Worm (Caenorhabditis elegans) whole organism, L3 larva: ENCODE measurements around the gene K02F6.1.

Experiments
- R02D3.7 ChIP-seq: fragments of 150-350 bp; optimal IDR thresholded peaks from 2 replicates; lab custom pipeline; 2014; ENCODE audit warnings: missing biosample characterization, missing genetic modification characterization
- ceh-16 ChIP-seq: sonication (generic microtip); optimal IDR thresholded peaks from 2 replicates; lab custom pipeline; 2017; ENCODE audit warnings: missing biosample characterization, missing genetic modification characterization
- daf-12 ChIP-seq: fragments of 150-350 bp; optimal IDR thresholded peaks from 2 replicates; lab custom pipeline; 2014; ENCODE audit warnings: missing biosample characterization, missing genetic modification reagents, missing genetic modification characterization
- elt-2 ChIP-seq: sonication (generic microtip); optimal IDR thresholded peaks from 2 replicates; lab custom pipeline; 2016; ENCODE audit warnings: missing genetic modification reagents, mild to moderate bottlenecking, missing genetic modification characterization, missing compliant biosample characterization
- lin-39 ChIP-seq: fragments of 150-350 bp; optimal IDR thresholded peaks from 2 replicates; lab custom pipeline; 2018; ENCODE audit warnings: missing biosample characterization, missing genetic modification reagents, missing genetic modification characterization
- nhr-12 ChIP-seq: fragments of 150-350 bp; optimal IDR thresholded peaks from 2 replicates; lab custom pipeline; 2014; ENCODE audit warnings: missing biosample characterization, missing genetic modification characterization
- nhr-237 ChIP-seq: fragments of 150-350 bp; optimal IDR thresholded peaks from 2 replicates; lab custom pipeline; 2014; ENCODE audit warnings: missing biosample characterization, missing genetic modification characterization
- nhr-25 ChIP-seq: sonication (generic microtip); optimal IDR thresholded peaks from 2 replicates; lab custom pipeline; 2017; ENCODE audit warnings: missing biosample characterization, missing genetic modification characterization
- skn-1 ChIP-seq: fragments of 150-350 bp; optimal IDR thresholded peaks from 2 replicates; lab custom pipeline; 2014; ENCODE audit warnings: missing biosample characterization, missing genetic modification characterization
- snpc-4 ChIP-seq: fragments of 150-350 bp; optimal IDR thresholded peaks from 2 replicates; lab custom pipeline; 2014; ENCODE audit warnings: missing biosample characterization, missing genetic modification characterization
- unc-39 ChIP-seq: sonication (generic microtip); optimal IDR thresholded peaks from 4 replicates; lab custom pipeline; 2017; ENCODE audit warnings: missing biosample characterization, missing genetic modification characterization
- unc-62 ChIP-seq: fragments of 150-350 bp; sonication (generic microtip); optimal IDR thresholded peaks from 4 replicates; lab custom pipeline; 2014; ENCODE audit warnings: missing biosample characterization, missing genetic modification reagents, missing genetic modification characterization

ce11 chrII:2605319-2605718 is 51.6 kb downstream of the K02F6.1 start, which contains the start of gene sri-77:
- TF ChIP-seq nhr-25 (tag; lab: Kevin White, UChicago) (no peak), nhr-237 (tag; lab: Kevin White, UChicago) (no peak), elt-2 (no peak), R02D3.7 (no peak), unc-62 (no peak), nhr-12 (tag; lab: Kevin White, UChicago) (no peak), daf-12 (tag; lab: Kevin White, UChicago) (no peak), unc-39 (tag; lab: Kevin White, UChicago) (no peak), snpc-4 (tag; lab: Kevin White, UChicago) (no peak), skn-1 (tag; lab: Kevin White, UChicago) (no peak), lin-39 (tag; lab: Kevin White, UChicago) (no peak), ceh-16 (no peak)
